Worm (Caenorhabditis elegans): ENCODE measurements around the gene F22E5.21.
"Not testable (repeated sequence)": the region's sequence is repeated elsewhere in the genome, so short reads cannot be mapped to it uniquely, and the experiment has no call there.

F22E5.21 gene

ce11 chrII:2649539-2649938, 12.3 kb upstream of the F22E5.21 start, which contains the start of the genes F22E5.13 and F22E5.6:
F22E5.13 (minus strand) TSS chrII:2649639.
F22E5.6 (plus strand) TSS chrII:2649835.
- no peak for TF ChIP-seq lin-39 (tag; optimal IDR thresholded peaks at IDR 0.05)
- TF ChIP-seq F37D6.2 (tag; optimal IDR thresholded peaks at IDR 0.05): no peak
- no peak for TF ChIP-seq ztf-11 (tag; optimal IDR thresholded peaks at IDR 0.05)
- TF ChIP-seq Y48G9A.11 (GFP tag; IDR thresholded peaks at IDR 0.05): no peak
- TF ChIP-seq ZK546.5 (tag; optimal IDR thresholded peaks at IDR 0.05): no peak
- TF ChIP-seq lin-15B (tag; optimal IDR thresholded peaks at IDR 0.05): no peak
- no peak for TF ChIP-seq daf-16 (GFP tag; optimal IDR thresholded peaks at IDR 0.05)
- TF ChIP-seq daf-16 (tag; optimal IDR thresholded peaks at IDR 0.05): no peak
- TF ChIP-seq nhr-48 (tag; optimal IDR thresholded peaks at IDR 0.05): no peak
- no peak for TF ChIP-seq unc-130 (GFP tag; optimal IDR thresholded peaks at IDR 0.05)
- no peak for TF ChIP-seq lsy-2 (tag; optimal IDR thresholded peaks at IDR 0.05)
- TF ChIP-seq dmd-8 (GFP tag; IDR thresholded peaks at IDR 0.05): no peak
- no peak for TF ChIP-seq spr-3 (GFP tag; optimal IDR thresholded peaks at IDR 0.05)
- TF ChIP-seq R02D3.7 (tag; optimal IDR thresholded peaks at IDR 0.05): no peak
- TF ChIP-seq duxl-1 (tag; optimal IDR thresholded peaks at IDR 0.05; ENCODE audit: poor library complexity): no peak
- TF ChIP-seq daf-12 (tag; optimal IDR thresholded peaks at IDR 0.05): no peak
- no peak for TF ChIP-seq nhr-77 (tag; optimal IDR thresholded peaks at IDR 0.05)
- TF ChIP-seq Y105C5A.15 (GFP tag; IDR thresholded peaks at IDR 0.05): no peak
- TF ChIP-seq madf-5 (GFP tag; IDR thresholded peaks at IDR 0.05): no peak

ce11 chrII:2649015-2649414, 11.8 kb upstream of the F22E5.21 start:
- TF ChIP-seq F44E2.7 (GFP tag; IDR thresholded peaks at IDR 0.05) (no peak), sdz-12 (GFP tag; optimal IDR thresholded peaks at IDR 0.05) (no peak), hlh-11 (tag; optimal IDR thresholded peaks at IDR 0.05) (peak; percentile 10), daf-16 (GFP tag; optimal IDR thresholded peaks at IDR 0.05) (peak in 1 of 2 experiments; percentile 60), daf-16 (tag; optimal IDR thresholded peaks at IDR 0.05) (no peak), nhr-28 (tag; optimal IDR thresholded peaks at IDR 0.05) (peak; percentile 0), hmg-1.1 (GFP tag; IDR thresholded peaks at IDR 0.05) (peak; percentile 48; the same call in 1 of the 2 replicates), nhr-11 (tag; optimal IDR thresholded peaks at IDR 0.05) (peak; percentile 19), ceh-20 (GFP tag; IDR thresholded peaks at IDR 0.05) (0 out of 2 replicates have a peak, but pooled peaks have one; percentile 19), spr-1 (tag; optimal IDR thresholded peaks at IDR 0.05) (no peak)

- not testable (repeated sequence) for TF ChIP-seq lsy-2 (tag; optimal IDR thresholded peaks at IDR 0.05); mdt-29 (GFP tag; IDR thresholded peaks at IDR 0.05); zag-1 (tag; optimal IDR thresholded peaks at IDR 0.05)
Observed at ce11 chrII:2646756-2647155, 9.5 kb upstream of the F22E5.21 start, which contains the start of gene F22E5.12. F22E5.12 (minus strand) TSS chrII:2646856.

ce11 chrII:2644498-2644897, 7.2 kb upstream of the F22E5.21 start, which contains the start of gene F22E5.11:
F22E5.11 (minus strand) TSS chrII:2644598.
- no peak for TF ChIP-seq saeg-2 (GFP tag; IDR thresholded peaks at IDR 0.05)
- no peak for TF ChIP-seq lin-39 (tag; optimal IDR thresholded peaks at IDR 0.05)
- no peak for TF ChIP-seq daf-8 (GFP tag; IDR thresholded peaks at IDR 0.05)
- no peak for TF ChIP-seq ceh-44 (GFP tag; IDR thresholded peaks at IDR 0.05)
- no peak for TF ChIP-seq spr-3 (GFP tag; optimal IDR thresholded peaks at IDR 0.05)
- no peak for TF ChIP-seq set-16 (GFP tag; IDR thresholded peaks at IDR 0.05)
- TF ChIP-seq ceh-62 (tag; optimal IDR thresholded peaks at IDR 0.05): no peak
- TF ChIP-seq tag-97 (GFP tag; IDR thresholded peaks at IDR 0.05): no peak

ce11 chrII:2641777-2642176, 4.5 kb upstream of the F22E5.21 start, which contains the start of gene F22E5.7:
F22E5.7 (plus strand) TSS chrII:2642077.
- no peak for TF ChIP-seq nhr-77 (tag; optimal IDR thresholded peaks at IDR 0.05)
- TF ChIP-seq lin-13 (GFP tag; optimal IDR thresholded peaks at IDR 0.05): no peak

Measured in whole organism, L4 larva.